Fruit fly (Drosophila melanogaster) whole organism, prepupa: ENCODE results near the gene stol.

Experiments used
- CG11294 ChIP-seq: fragments of 200-800 bp; sonication (Bioruptor generic); IDR thresholded peaks from 2 replicates; pipeline ENCODE4 v1.3.6; 2022; ENCODE audit warnings: missing biosample characterization, missing genetic modification characterization
- CG11762 ChIP-seq: fragments of 200-800 bp; sonication (Bioruptor generic); optimal IDR thresholded peaks from 3 replicates; lab custom pipeline; 2016; ENCODE audit warnings: missing biosample characterization, missing genetic modification characterization; ENCODE audit not compliant: insufficient read depth
- CG15336 ChIP-seq: fragments of 200-800 bp; sonication (Bioruptor generic); IDR thresholded peaks from 2 replicates; pipeline ENCODE4 v1.3.6; 2022; ENCODE audit warnings: missing biosample characterization, missing genetic modification characterization
- CG3032 ChIP-seq: fragments of 200-800 bp; optimal IDR thresholded peaks from 2 replicates; lab custom pipeline; 2019; ENCODE audit warnings: missing biosample characterization, mild to moderate bottlenecking, missing genetic modification characterization, moderate library complexity
- CG31627 ChIP-seq: fragments of 200-800 bp; sonication (Bioruptor generic); optimal IDR thresholded peaks from 3 replicates; lab custom pipeline; 2016; ENCODE audit warnings: missing biosample characterization, missing genetic modification characterization
- CG32006 ChIP-seq: fragments of 200-800 bp; sonication (Bioruptor generic); optimal IDR thresholded peaks from 3 replicates; lab custom pipeline; 2017; ENCODE audit warnings: missing biosample characterization, mild to moderate bottlenecking, missing genetic modification characterization
- CG4318 ChIP-seq: fragments of 200-800 bp; sonication (Bioruptor generic); optimal IDR thresholded peaks from 3 replicates; lab custom pipeline; 2017; ENCODE audit warnings: missing biosample characterization, mild to moderate bottlenecking, missing genetic modification characterization
- CG6276 ChIP-seq: fragments of 200-800 bp; sonication (Bioruptor generic); optimal IDR thresholded peaks from 2 replicates; lab custom pipeline; 2017; ENCODE audit warnings: missing biosample characterization, mild to moderate bottlenecking, missing genetic modification characterization
- CG6792 ChIP-seq: fragments of 200-800 bp; sonication (Bioruptor generic); optimal IDR thresholded peaks from 3 replicates; lab custom pipeline; 2016; ENCODE audit warnings: missing biosample characterization, missing genetic modification characterization
- CG6808 ChIP-seq: fragments of 200-800 bp; sonication (Bioruptor generic); optimal IDR thresholded peaks from 3 replicates; lab custom pipeline; 2017; ENCODE audit warnings: missing biosample characterization, missing genetic modification characterization, mild to moderate bottlenecking, moderate library complexity, missing genetic modification reagents
- CG6854 ChIP-seq: fragments of 200-800 bp; sonication (Bioruptor generic); optimal IDR thresholded peaks from 2 replicates; lab custom pipeline; 2017; ENCODE audit warnings: missing biosample characterization, mild to moderate bottlenecking, missing genetic modification characterization
- CG8632 ChIP-seq: fragments of 200-800 bp; sonication (Bioruptor generic); optimal IDR thresholded peaks from 3 replicates; lab custom pipeline; 2016; ENCODE audit warnings: missing biosample characterization, missing genetic modification characterization
- CG9139 ChIP-seq: fragments of 200-800 bp; sonication (Bioruptor generic); optimal IDR thresholded peaks from 3 replicates; lab custom pipeline; 2017; ENCODE audit warnings: missing biosample characterization, mild to moderate bottlenecking, missing genetic modification characterization
- Eip75B ChIP-seq: fragments of 200-800 bp; sonication (Bioruptor generic); optimal IDR thresholded peaks from 3 replicates; lab custom pipeline; 2016; ENCODE audit warnings: missing biosample characterization, missing genetic modification characterization
- Eip78C ChIP-seq: fragments of 200-800 bp; sonication (Bioruptor generic); peaks from one replicate; lab custom pipeline; 2016; ENCODE audit warnings: missing biosample characterization, missing genetic modification characterization
- Ets21C ChIP-seq: fragments of 200-800 bp; sonication (Bioruptor generic); optimal IDR thresholded peaks from 3 replicates; lab custom pipeline; 2016; ENCODE audit warnings: missing biosample characterization, missing genetic modification characterization
- Ets96B ChIP-seq: fragments of 200-800 bp; optimal IDR thresholded peaks from 2 replicates; lab custom pipeline; 2019; ENCODE audit warnings: missing biosample characterization, mild to moderate bottlenecking, missing genetic modification characterization, moderate library complexity
- Hr38 ChIP-seq: sonication (Bioruptor generic); optimal IDR thresholded peaks from 2 replicates; lab custom pipeline; 2016; ENCODE audit warnings: missing biosample characterization, missing genetic modification characterization
- Hr4 ChIP-seq: fragments of 200-800 bp; sonication (Bioruptor generic); optimal IDR thresholded peaks from 3 replicates; lab custom pipeline; 2016; ENCODE audit warnings: missing biosample characterization, missing genetic modification characterization
- Lpt ChIP-seq: fragments of 200-800 bp; sonication (Bioruptor generic); optimal IDR thresholded peaks from 3 replicates; lab custom pipeline; 2016; ENCODE audit warnings: missing biosample characterization, missing genetic modification characterization
- Met ChIP-seq: fragments of 200-800 bp; sonication (Bioruptor generic); optimal IDR thresholded peaks from 3 replicates; lab custom pipeline; 2016; ENCODE audit warnings: missing biosample characterization, missing genetic modification characterization
- OdsH ChIP-seq: fragments of 200-800 bp; sonication (Bioruptor generic); optimal IDR thresholded peaks from 3 replicates; lab custom pipeline; 2016; ENCODE audit warnings: missing biosample characterization, missing genetic modification characterization
- Smox ChIP-seq: fragments of 200-800 bp; sonication (Bioruptor generic); optimal IDR thresholded peaks from 3 replicates; lab custom pipeline; 2016; ENCODE audit warnings: missing biosample characterization, missing genetic modification characterization
- Sox102F ChIP-seq: fragments of 200-800 bp; sonication (Bioruptor generic); optimal IDR thresholded peaks from 2 replicates; lab custom pipeline; 2016; ENCODE audit warnings: missing biosample characterization, mild to moderate bottlenecking, missing genetic modification characterization
- Sox15 ChIP-seq: fragments of 200-800 bp; sonication (Bioruptor generic); optimal IDR thresholded peaks from 3 replicates; lab custom pipeline; 2016; ENCODE audit warnings: missing biosample characterization, missing genetic modification characterization
- achi ChIP-seq: fragments of 200-800 bp; sonication (Bioruptor generic); optimal IDR thresholded peaks from 3 replicates; lab custom pipeline; 2016; ENCODE audit warnings: missing biosample characterization, missing genetic modification characterization
- acj6 ChIP-seq: fragments of 200-800 bp; sonication (Bioruptor generic); optimal IDR thresholded peaks from 3 replicates; lab custom pipeline; 2016; ENCODE audit warnings: missing biosample characterization, missing genetic modification characterization
- cyc ChIP-seq: fragments of 200-800 bp; sonication (Bioruptor generic); optimal IDR thresholded peaks from 3 replicates; lab custom pipeline; 2016; ENCODE audit warnings: missing biosample characterization, missing genetic modification characterization
- eg ChIP-seq: fragments of 200-800 bp; sonication (Bioruptor generic); IDR thresholded peaks from 3 replicates; pipeline ENCODE4 v1.3.6; 2022; ENCODE audit warnings: missing biosample characterization, missing genetic modification characterization
- esn ChIP-seq: fragments of 200-800 bp; sonication (Bioruptor generic); optimal IDR thresholded peaks from 2 replicates; lab custom pipeline; 2016; ENCODE audit warnings: missing biosample characterization, mild to moderate bottlenecking, missing genetic modification characterization, moderate library complexity
- fd59A ChIP-seq: fragments of 200-800 bp; sonication (Bioruptor generic); optimal IDR thresholded peaks from 2 replicates; lab custom pipeline; 2017; ENCODE audit warnings: missing biosample characterization, mild to moderate bottlenecking, missing genetic modification characterization, missing genetic modification reagents
- fd85E ChIP-seq: fragments of 200-800 bp; sonication (Bioruptor generic); optimal IDR thresholded peaks from 3 replicates; lab custom pipeline; 2016; ENCODE audit warnings: missing biosample characterization, missing genetic modification characterization
- lz ChIP-seq: fragments of 200-800 bp; sonication (Bioruptor generic); optimal IDR thresholded peaks from 3 replicates; lab custom pipeline; 2016; ENCODE audit warnings: missing biosample characterization, missing genetic modification characterization
- net ChIP-seq: fragments of 200-800 bp; sonication (Bioruptor generic); optimal IDR thresholded peaks from 3 replicates; lab custom pipeline; 2016; ENCODE audit warnings: missing biosample characterization, missing genetic modification characterization
- pdm3 ChIP-seq: fragments of 200-800 bp; sonication (Bioruptor generic); optimal IDR thresholded peaks from 3 replicates; lab custom pipeline; 2016; ENCODE audit warnings: missing biosample characterization, missing genetic modification characterization
- salr ChIP-seq, 2 experiments: fragments of 200-800 bp; sonication (Bioruptor generic); optimal IDR thresholded peaks; 3 replicates each; lab custom pipeline; 2016 to 2018; ENCODE audit warnings: missing biosample characterization in 2 of 2, missing genetic modification characterization in 2 of 2, mild to moderate bottlenecking in 1 of 2
- spab ChIP-seq: fragments of 200-800 bp; sonication (Bioruptor generic); optimal IDR thresholded peaks from 2 replicates; lab custom pipeline; 2017; ENCODE audit warnings: missing biosample characterization, mild to moderate bottlenecking, missing genetic modification characterization, missing genetic modification reagents
- svp ChIP-seq: fragments of 200-800 bp; sonication (Bioruptor generic); peaks from one replicate; lab custom pipeline; 2016; ENCODE audit warnings: missing biosample characterization, missing genetic modification characterization
- topi ChIP-seq: fragments of 200-800 bp; sonication (Bioruptor generic); optimal IDR thresholded peaks from 3 replicates; lab custom pipeline; 2016; ENCODE audit warnings: missing biosample characterization, missing genetic modification characterization
- vri ChIP-seq: fragments of 200-800 bp; sonication (Bioruptor generic); optimal IDR thresholded peaks from 3 replicates; lab custom pipeline; 2016; ENCODE audit warnings: missing biosample characterization, mild to moderate bottlenecking, missing genetic modification characterization

The stol gene

dm6 chr2L:15629596-15630168 lies 88.4 kb downstream of the stol start, which contains the start of gene CG18480 (continued):
- TF ChIP-seq CG4318 (no peak), OdsH (no peak), achi (GFP tag; lab: Kevin White, UChicago) (no peak), topi (GFP tag; lab: Kevin White, UChicago) (peak; percentile 24), Smox (GFP tag; lab: Kevin White, UChicago) (peak; percentile 54), vri (GFP tag; lab: Kevin White, UChicago) (peak; percentile 87), fd59A (GFP tag; lab: Kevin White, UChicago) (no peak), Ets21C (peak; percentile 44), CG31627 (GFP tag; lab: Kevin White, UChicago) (peak; percentile 53), spab (GFP tag; lab: Kevin White, UChicago) (no peak), CG9139 (GFP tag; lab: Kevin White, UChicago) (no peak), svp (GFP tag; lab: Kevin White, UChicago) (peak; percentile 68), salr (GFP tag; optimal IDR thresholded peaks at IDR 0.05; lab: Kevin White, UChicago) (no peak), Lpt (no peak), acj6 (GFP tag; lab: Kevin White, UChicago) (no peak)

DNA sequence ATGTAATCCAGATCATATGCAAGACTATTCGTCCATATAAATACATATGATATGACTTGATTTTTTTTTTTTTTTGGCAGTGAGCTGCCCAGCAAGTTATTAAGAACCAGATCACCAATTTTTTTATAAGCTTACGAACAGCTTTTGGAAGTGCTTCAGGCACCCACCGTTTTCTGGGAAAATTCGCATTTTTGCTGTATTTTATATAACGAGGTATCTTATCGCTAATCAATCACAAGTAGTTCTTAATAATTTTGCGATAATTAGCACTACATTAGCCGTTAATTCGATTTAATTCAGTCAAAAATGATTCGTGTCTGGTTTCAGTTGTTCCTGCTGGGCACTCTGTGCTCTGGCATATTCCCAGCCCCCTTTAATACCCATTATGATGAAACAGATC lies 89.7 kb downstream of the stol start, which contains the start of gene CG7631:
Gene CG7631, plus strand, starts transcription at position 301 of the 400 bp plus-strand sequence.
- TF ChIP-seq Sox102F (GFP tag; lab: Kevin White, UChicago) (no peak), CG6808 (GFP tag; lab: Kevin White, UChicago) (no peak), net (GFP tag; lab: Kevin White, UChicago) (no peak), CG8632 (GFP tag; lab: Kevin White, UChicago) (no peak), CG4318 (no peak), CG6854 (GFP tag; lab: Kevin White, UChicago) (no peak), CG6276 (GFP tag; lab: Kevin White, UChicago) (no peak), lz (GFP tag; lab: Kevin White, UChicago) (no peak), acj6 (GFP tag; lab: Kevin White, UChicago) (no peak), cyc (GFP tag; lab: Kevin White, UChicago) (no peak), CG6792 (GFP tag; lab: Kevin White, UChicago) (no peak), Sox15 (GFP tag; lab: Kevin White, UChicago) (no peak), CG15336 (no peak), pdm3 (GFP tag; lab: Kevin White, UChicago) (no peak), esn (GFP tag; lab: Kevin White, UChicago) (no peak), Eip78C (GFP tag; lab: Kevin White, UChicago) (no peak)
- TF ChIP-seq, all 60 proteins: peak for 0

- TF ChIP-seq eg (no peak), fd85E (GFP tag; lab: Kevin White, UChicago) (no peak), Eip75B (no peak), esn (GFP tag; lab: Kevin White, UChicago) (no peak), Lpt (no peak), CG32006 (GFP tag; lab: Kevin White, UChicago) (no peak), CG11294 (GFP tag; lab: Robert Waterston, UW) (no peak), Ets96B (no peak), CG6276 (GFP tag; lab: Kevin White, UChicago) (no peak), Hr4 (GFP tag; lab: Kevin White, UChicago) (no peak), Hr38 (GFP tag; lab: Kevin White, UChicago) (no peak), spab (GFP tag; lab: Kevin White, UChicago) (no peak), Met (no peak), CG11762 (no peak), OdsH (no peak), net (GFP tag; lab: Kevin White, UChicago) (no peak), CG3032 (tag; lab: Kevin White, UChicago) (no peak)
These were observed 94.6 kb downstream of the stol start, which contains the start of gene Or35a for dm6 chr2L:15623458-15623857. Gene Or35a, minus strand, starts transcription at chr2L:15623558.
